Fruit fly (Drosophila melanogaster) whole organism, adult: ENCODE results near the gene Prtl99C.

ENCODE experiments used
- CG11617 ChIP-seq: fragments of 200-800 bp; sonication (Bioruptor generic); optimal IDR thresholded peaks from 2 replicates; lab custom pipeline; 2017; ENCODE audit warnings: mild to moderate bottlenecking, missing biosample characterization, missing genetic modification reagents, missing genetic modification characterization
- CG12768 ChIP-seq: fragments of 200-800 bp; sonication (Bioruptor generic); optimal IDR thresholded peaks from 2 replicates; lab custom pipeline; 2017; ENCODE audit warnings: missing biosample characterization, missing genetic modification characterization, mild to moderate bottlenecking, moderate library complexity, missing genetic modification reagents
- CG14711 ChIP-seq: fragments of 200-800 bp; sonication (Bioruptor generic); optimal IDR thresholded peaks from 2 replicates; lab custom pipeline; 2018; ENCODE audit warnings: missing biosample characterization, mild to moderate bottlenecking, missing genetic modification characterization, moderate library complexity
- CG1620 ChIP-seq: fragments of 200-800 bp; sonication (Bioruptor generic); optimal IDR thresholded peaks from 2 replicates; lab custom pipeline; 2016; ENCODE audit warnings: missing biosample characterization, missing genetic modification characterization
- CG33017 ChIP-seq: fragments of 200-800 bp; sonication (Bioruptor generic); optimal IDR thresholded peaks from 2 replicates; lab custom pipeline; 2018; ENCODE audit warnings: missing biosample characterization, mild to moderate bottlenecking, missing genetic modification characterization, moderate library complexity
- CG5204 ChIP-seq: fragments of 200-800 bp; sonication (Bioruptor generic); optimal IDR thresholded peaks from 2 replicates; lab custom pipeline; 2016; ENCODE audit warnings: missing biosample characterization, missing genetic modification characterization
- CG7045 ChIP-seq: fragments of 200-800 bp; sonication (Bioruptor generic); optimal IDR thresholded peaks from 2 replicates; lab custom pipeline; 2017; ENCODE audit warnings: missing biosample characterization, mild to moderate bottlenecking, missing genetic modification characterization
- CG7101 ChIP-seq: fragments of 200-800 bp; sonication (Bioruptor generic); optimal IDR thresholded peaks from 2 replicates; lab custom pipeline; 2018; ENCODE audit warnings: missing biosample characterization, mild to moderate bottlenecking, missing genetic modification characterization, moderate library complexity
- Clk ChIP-seq: fragments of 200-800 bp; sonication (Bioruptor generic); optimal IDR thresholded peaks from 2 replicates; lab custom pipeline; 2017; ENCODE audit warnings: missing biosample characterization, missing genetic modification characterization
- Crg-1 ChIP-seq: fragments of 200-800 bp; sonication (Bioruptor generic); optimal IDR thresholded peaks from 2 replicates; lab custom pipeline; 2016; ENCODE audit warnings: missing biosample characterization, missing genetic modification characterization
- Hr96 ChIP-seq: fragments of 200-800 bp; sonication (Bioruptor generic); optimal IDR thresholded peaks from 2 replicates; lab custom pipeline; 2016; ENCODE audit warnings: missing biosample characterization, missing genetic modification characterization
- Mnt ChIP-seq: fragments of 200-800 bp; sonication (Bioruptor generic); optimal IDR thresholded peaks from 2 replicates; lab custom pipeline; 2016; ENCODE audit warnings: missing biosample characterization, mild to moderate bottlenecking, missing genetic modification characterization
- bab1 ChIP-seq: fragments of 200-800 bp; sonication (Bioruptor generic); optimal IDR thresholded peaks from 3 replicates; lab custom pipeline; 2019; ENCODE audit warnings: missing biosample characterization, mild to moderate bottlenecking, missing genetic modification characterization, moderate library complexity
- cic ChIP-seq: fragments of 200-800 bp; sonication (Bioruptor generic); optimal IDR thresholded peaks from 2 replicates; lab custom pipeline; 2017; ENCODE audit warnings: missing biosample characterization, mild to moderate bottlenecking, missing genetic modification characterization, moderate library complexity
- cnc ChIP-seq, 2 experiments: fragments of >200 bp; optimal IDR thresholded peaks; 2 replicates each; lab custom pipeline; 2017
- kay ChIP-seq: fragments of 200-800 bp; sonication (Bioruptor generic); peaks from one replicate; lab custom pipeline; 2016; ENCODE audit warnings: missing biosample characterization, missing genetic modification characterization, borderline replicate concordance
- ovo ChIP-seq: fragments of 200-800 bp; sonication (Bioruptor generic); optimal IDR thresholded peaks from 2 replicates; lab custom pipeline; 2016; ENCODE audit warnings: missing biosample characterization, missing genetic modification characterization
- pad ChIP-seq: fragments of 200-800 bp; sonication (Bioruptor generic); optimal IDR thresholded peaks from 3 replicates; lab custom pipeline; 2017; ENCODE audit warnings: missing biosample characterization, missing genetic modification characterization, mild to moderate bottlenecking, moderate library complexity, missing genetic modification reagents
- tj ChIP-seq: fragments of 200-800 bp; sonication (Bioruptor generic); optimal IDR thresholded peaks from 3 replicates; lab custom pipeline; 2017; ENCODE audit warnings: missing biosample characterization, mild to moderate bottlenecking, missing genetic modification characterization, moderate library complexity
- toe ChIP-seq: fragments of 200-800 bp; sonication (Bioruptor generic); optimal IDR thresholded peaks from 2 replicates; lab custom pipeline; 2016; ENCODE audit warnings: missing biosample characterization, missing genetic modification characterization

The Prtl99C gene

DNA sequence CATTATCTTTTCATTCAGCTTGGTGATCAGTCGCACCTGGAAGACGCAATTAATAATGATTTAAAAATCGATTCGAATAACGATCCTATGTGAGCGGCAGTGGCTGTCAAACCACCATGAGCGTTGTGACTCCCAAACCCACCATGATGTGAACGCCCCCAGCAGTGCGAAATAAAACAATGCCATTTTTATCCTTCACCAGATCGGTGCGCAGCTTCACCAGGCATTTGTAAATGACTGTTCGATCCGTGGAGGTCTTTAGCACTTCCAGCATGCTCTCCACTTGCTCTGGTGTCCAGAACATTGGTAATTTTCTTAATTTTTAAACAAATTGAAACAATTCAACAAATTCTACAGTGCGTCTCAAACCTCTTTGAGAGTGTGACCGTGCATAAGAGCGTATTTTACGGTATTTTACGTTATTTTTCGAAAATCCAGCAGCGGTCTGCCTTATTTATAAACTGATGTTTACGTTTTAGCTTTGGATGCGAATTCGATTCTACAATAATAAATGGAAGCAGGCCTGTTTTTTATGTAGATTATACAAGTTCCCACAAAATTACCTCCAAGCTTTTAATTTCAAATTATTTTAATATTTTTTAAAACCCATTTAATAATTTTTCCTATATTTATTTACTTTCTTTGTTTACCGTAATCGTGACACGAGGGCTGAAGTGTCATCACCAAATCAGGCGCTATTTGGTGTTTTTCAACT lies 36.6 kb upstream of the Prtl99C start, which contains the start of the genes Rnb and Drice:
Gene Rnb (minus strand): TSS at position 389 of the 715 bp plus-strand sequence.
Gene Drice (plus strand): TSS at position 693 of the 715 bp plus-strand sequence.
- TF ChIP-seq pad (GFP tag; lab: Kevin White, UChicago) (peak; percentile 60), CG14711 (tag; lab: Kevin White, UChicago) (peak; percentile 60), CG11617 (GFP tag; lab: Kevin White, UChicago) (peak; percentile 49), Mnt (GFP tag; lab: Kevin White, UChicago) (peak; percentile 50), CG5204 (GFP tag; lab: Kevin White, UChicago) (no peak), CG1620 (GFP tag; lab: Kevin White, UChicago) (peak; percentile 37), ovo (peak; percentile 5), CG7045 (peak; percentile 71), Hr96 (GFP tag; lab: Kevin White, UChicago) (no peak), CG12768 (peak; percentile 80), CG7101 (tag; lab: Kevin White, UChicago) (peak; percentile 72), Crg-1 (GFP tag; lab: Kevin White, UChicago) (no peak), kay (no peak), CG33017 (tag; lab: Kevin White, UChicago) (peak; percentile 2), cic (peak; percentile 21), bab1 (GFP tag; lab: Kevin White, UChicago) (no peak), Clk (GFP tag; lab: Kevin White, UChicago) (peak; percentile 19), tj (GFP tag; lab: Kevin White, UChicago) (peak; percentile 38)

DNA sequence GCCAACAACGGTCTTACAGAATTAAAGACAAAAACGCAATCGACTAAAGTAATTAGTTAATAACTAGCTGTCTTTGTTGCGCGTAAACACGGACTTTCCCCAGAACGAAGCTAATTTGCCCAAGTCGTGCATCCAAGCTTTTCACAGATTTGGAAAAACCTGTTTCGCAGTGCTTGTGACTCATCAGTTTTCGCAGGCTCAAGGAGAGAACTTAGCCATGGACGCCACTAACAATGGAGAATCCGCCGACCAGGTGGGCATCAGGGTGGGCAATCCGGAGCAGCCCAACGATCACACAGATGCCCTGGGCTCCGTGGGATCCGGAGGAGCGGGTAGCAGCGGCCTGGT lies 36.1 kb upstream of the Prtl99C start:
- no peak for TF ChIP-seq ovo
- no peak for TF ChIP-seq Clk (GFP tag; lab: Kevin White, UChicago)
- no peak for TF ChIP-seq Hr96 (GFP tag; lab: Kevin White, UChicago)
- no peak for TF ChIP-seq tj (GFP tag; lab: Kevin White, UChicago)
- peak in 1 of 2 experiments; percentile 83 for TF ChIP-seq cnc (optimal IDR thresholded peaks at IDR 0.05; lab: Kevin White, UChicago)
- no peak for TF ChIP-seq Crg-1 (GFP tag; lab: Kevin White, UChicago)
- peak; percentile 14 for TF ChIP-seq bab1 (GFP tag; lab: Kevin White, UChicago)
- no peak for TF ChIP-seq CG1620 (GFP tag; lab: Kevin White, UChicago)
- no peak for TF ChIP-seq cic
- TF ChIP-seq CG14711 (tag; lab: Kevin White, UChicago): no peak
- TF ChIP-seq CG7101 (tag; lab: Kevin White, UChicago): no peak

DNA sequence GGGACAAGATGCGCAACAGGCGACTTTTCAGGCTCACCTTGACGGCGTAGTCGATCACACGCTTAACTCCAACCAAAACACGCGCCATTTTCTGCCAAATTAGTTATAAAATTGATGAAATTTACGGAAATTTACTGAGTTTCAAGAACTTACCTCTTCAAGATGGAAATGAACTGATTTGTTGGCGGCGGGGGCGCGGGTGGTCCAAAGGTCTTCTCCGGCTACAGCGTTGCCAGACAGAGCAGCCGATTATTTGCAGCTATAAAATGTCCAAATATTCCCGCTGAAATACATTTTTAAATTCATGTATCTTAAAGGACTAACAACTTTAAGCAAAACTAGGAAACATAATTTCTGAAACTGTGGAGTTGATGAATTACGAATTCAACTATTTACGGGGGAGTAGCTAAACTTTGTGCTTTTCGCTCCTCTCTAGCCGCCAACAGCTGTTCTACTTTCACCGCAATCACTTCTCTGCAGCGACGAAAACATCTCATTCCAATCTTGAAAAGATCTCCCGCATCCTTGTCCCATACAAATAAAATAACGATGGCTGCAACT lies 32.9 kb upstream of the Prtl99C start, which contains the start of the genes Etfb and CG7789:
Gene Etfb (minus strand): TSS at position 193 of the 561 bp plus-strand sequence.
Gene CG7789 (plus strand): TSS at position 444 of the 561 bp plus-strand sequence.
- TF ChIP-seq CG5204 (GFP tag; lab: Kevin White, UChicago) (no peak), CG33017 (tag; lab: Kevin White, UChicago) (peak; percentile 80), pad (GFP tag; lab: Kevin White, UChicago) (peak; percentile 53), CG7045 (peak; percentile 90), Hr96 (GFP tag; lab: Kevin White, UChicago) (peak; percentile 97), Crg-1 (GFP tag; lab: Kevin White, UChicago) (peak; percentile 91), CG14711 (tag; lab: Kevin White, UChicago) (peak; percentile 53), bab1 (GFP tag; lab: Kevin White, UChicago) (peak; percentile 86), ovo (peak; percentile 89), toe (GFP tag; lab: Kevin White, UChicago) (peak; percentile 99), cic (peak; percentile 72), CG1620 (GFP tag; lab: Kevin White, UChicago) (peak; percentile 92), CG11617 (GFP tag; lab: Kevin White, UChicago) (peak; percentile 95), kay (no peak), CG7101 (tag; lab: Kevin White, UChicago) (peak; percentile 88), CG12768 (peak; percentile 98), cnc (optimal IDR thresholded peaks at IDR 0.05; lab: Kevin White, UChicago) (no peak), tj (GFP tag; lab: Kevin White, UChicago) (peak; percentile 88), Clk (GFP tag; lab: Kevin White, UChicago) (peak; percentile 91), Mnt (GFP tag; lab: Kevin White, UChicago) (peak; percentile 89)

DNA sequence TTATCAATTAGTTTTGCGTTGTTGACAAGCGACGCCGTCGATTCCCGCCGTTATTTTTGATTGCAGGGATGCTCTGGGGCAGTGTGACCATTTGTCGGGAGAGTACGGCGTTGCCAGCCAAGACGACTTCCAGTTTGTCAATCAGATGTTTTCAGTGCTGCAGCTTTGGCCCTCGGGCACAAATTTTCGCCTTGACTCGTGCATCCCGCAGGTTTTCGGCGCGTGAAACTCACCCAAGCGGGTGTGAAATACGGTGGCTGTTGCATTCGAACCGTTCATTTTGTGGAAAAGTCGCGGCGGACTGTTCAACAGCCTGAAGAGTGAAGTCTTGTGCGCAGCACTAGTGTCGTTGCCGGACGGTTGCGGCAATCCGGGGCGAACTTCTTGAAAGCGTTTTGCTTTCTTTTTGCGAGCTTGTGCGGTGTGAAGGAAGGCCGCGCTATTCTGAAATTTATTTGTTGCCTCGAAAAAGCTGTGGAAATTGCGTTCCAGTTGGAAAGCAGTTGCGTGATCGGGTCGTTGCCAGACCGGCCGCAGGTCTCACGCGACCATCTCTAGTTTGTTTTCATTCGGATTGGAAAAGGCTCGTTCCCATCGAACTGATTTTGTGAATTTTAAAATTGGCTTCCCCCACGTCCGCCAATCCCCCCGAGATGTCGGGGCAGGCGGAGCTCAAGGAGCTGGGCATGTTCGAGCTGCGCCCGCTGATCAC lies 28.9 kb upstream of the Prtl99C start, which contains the start of the genes ca and ncd:
Gene ca (plus strand): TSS at position 130 of the 712 bp plus-strand sequence.
Gene ncd (minus strand): TSS at position 446 of the 712 bp plus-strand sequence.
- TF ChIP-seq CG7101 (tag; lab: Kevin White, UChicago) (no peak), CG1620 (GFP tag; lab: Kevin White, UChicago) (no peak), bab1 (GFP tag; lab: Kevin White, UChicago) (peak; percentile 32), pad (GFP tag; lab: Kevin White, UChicago) (no peak), tj (GFP tag; lab: Kevin White, UChicago) (no peak), Crg-1 (GFP tag; lab: Kevin White, UChicago) (no peak), Hr96 (GFP tag; lab: Kevin White, UChicago) (no peak), cic (no peak), Clk (GFP tag; lab: Kevin White, UChicago) (no peak), kay (no peak), CG7045 (no peak), CG14711 (tag; lab: Kevin White, UChicago) (no peak), Mnt (GFP tag; lab: Kevin White, UChicago) (peak; percentile 1), CG11617 (GFP tag; lab: Kevin White, UChicago) (peak; percentile 49)
